Worm (Caenorhabditis elegans): ENCODE measurements around the gene ipp-5.

ce11 chrX:6052744-6053143 is 21.5 kb downstream of the ipp-5 start, which contains the start of gene C45B2.6:
- TF ChIP-seq ceh-40 (GFP tag; IDR thresholded peaks at IDR 0.05) (no peak), Y67H2A.10 (GFP tag; conservative IDR thresholded peaks at IDR 0.05) (no peak)

All from whole organism, young adult.